Fruit fly (Drosophila melanogaster): Measurements from ENCODE around the gene RabX2.

The RabX2 gene

dm6 chrX:10396832-10397231 lies 20.4 kb upstream of the RabX2 start:
- no peak for TF ChIP-seq CG8478 (optimal IDR thresholded peaks at IDR 0.05)
- TF ChIP-seq psq (optimal IDR thresholded peaks at IDR 0.05): no peak

DNA sequence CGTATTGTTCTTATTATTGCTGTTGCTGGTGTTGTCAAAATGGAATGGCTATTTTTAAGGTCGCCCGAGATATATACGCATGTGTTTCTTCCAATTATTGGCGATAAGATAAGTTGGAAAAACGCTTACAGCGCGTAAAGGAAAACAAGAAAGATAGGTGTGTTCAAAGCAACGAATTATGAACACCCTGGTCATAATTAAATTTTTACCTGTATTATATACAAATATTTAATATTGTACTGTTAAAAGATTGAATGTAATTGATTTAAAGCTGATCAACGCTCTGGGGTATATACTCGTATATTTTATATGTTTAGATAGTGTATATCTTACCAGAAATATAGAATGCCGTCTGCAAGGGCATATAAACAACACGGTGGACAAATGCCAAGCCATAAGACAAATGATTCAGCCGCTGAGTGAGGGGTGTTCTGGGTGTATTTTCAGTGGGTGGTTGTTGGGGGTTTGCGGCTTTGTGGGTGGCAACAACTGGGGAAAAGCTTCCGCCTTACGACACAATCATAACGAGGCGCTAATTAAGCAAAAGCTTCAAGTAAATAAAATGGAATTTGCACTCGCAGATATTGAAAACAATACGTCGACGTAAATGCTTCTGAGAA lies 19.6 kb upstream of the RabX2 start:
- TF ChIP-seq usp (GFP tag; optimal IDR thresholded peaks at IDR 0.05) (no peak), EcR (GFP tag; optimal IDR thresholded peaks at IDR 0.05) (no peak), psq (optimal IDR thresholded peaks at IDR 0.05) (no peak), pan (optimal IDR thresholded peaks at IDR 0.05) (no peak), CG8478 (optimal IDR thresholded peaks at IDR 0.05) (no peak), Dll (optimal IDR thresholded peaks at IDR 0.05) (no peak)

DNA sequence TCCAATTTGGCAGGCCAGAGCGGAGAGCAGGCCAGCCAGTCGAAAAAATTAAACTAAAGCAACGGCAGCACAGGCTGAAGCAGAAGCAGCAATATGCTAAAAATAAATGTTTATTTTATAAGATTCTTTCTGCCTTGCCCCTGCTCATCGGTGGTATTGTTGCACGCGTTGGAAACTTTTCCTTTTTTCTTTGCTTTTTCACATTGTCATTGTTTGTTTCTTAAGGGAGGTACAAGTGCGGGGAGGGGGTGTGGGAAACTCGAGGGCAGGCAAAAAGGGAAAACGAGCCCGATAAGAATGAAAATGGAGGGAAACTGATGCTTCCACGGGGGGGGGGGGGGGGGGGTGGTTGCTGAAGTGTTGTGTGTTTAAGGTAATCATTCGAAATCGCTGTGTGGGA lies 18.3 kb upstream of the RabX2 start:
- no peak for TF ChIP-seq usp (GFP tag; optimal IDR thresholded peaks at IDR 0.05)
- TF ChIP-seq psq (optimal IDR thresholded peaks at IDR 0.05): no peak
- TF ChIP-seq CG8478 (optimal IDR thresholded peaks at IDR 0.05): no peak
- no peak for TF ChIP-seq EcR (GFP tag; optimal IDR thresholded peaks at IDR 0.05)
- TF ChIP-seq Dll (optimal IDR thresholded peaks at IDR 0.05): no peak
- TF ChIP-seq pan (optimal IDR thresholded peaks at IDR 0.05): no peak

DNA sequence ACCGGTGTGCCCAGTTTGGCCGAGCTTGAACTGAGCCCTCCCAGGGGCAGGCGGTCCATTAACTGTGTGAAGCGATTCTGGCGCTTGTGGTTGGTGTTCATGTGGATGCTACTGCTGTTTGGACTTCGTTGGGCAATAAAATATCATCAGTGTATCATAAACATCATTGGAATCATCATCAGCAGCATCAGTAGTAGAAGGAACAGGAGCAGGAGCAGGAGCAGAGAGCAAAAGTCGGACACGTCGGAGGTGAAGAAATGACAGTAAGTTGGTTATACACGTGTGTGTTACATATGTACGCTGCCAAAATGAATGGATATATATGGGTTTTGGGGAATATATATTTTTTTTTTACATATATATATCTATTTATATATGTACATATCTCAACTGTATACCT lies 15.5 kb downstream of the RabX2 start, which contains the start of gene CG12640:
Gene CG12640, minus strand, starts transcription at position 101 of the 400 bp plus-strand sequence.
- TF ChIP-seq CG8478 (optimal IDR thresholded peaks at IDR 0.05) (no peak), Dll (optimal IDR thresholded peaks at IDR 0.05) (no peak)

dm6 chrX:10454795-10455194 lies 37.6 kb downstream of the RabX2 start, which contains the start of gene CG32683:
Gene CG32683 (minus strand): TSS chrX:10454895.
- TF ChIP-seq usp (GFP tag; optimal IDR thresholded peaks at IDR 0.05) (no peak), pan (optimal IDR thresholded peaks at IDR 0.05) (no peak), EcR (GFP tag; optimal IDR thresholded peaks at IDR 0.05) (no peak), Dll (optimal IDR thresholded peaks at IDR 0.05) (no peak), psq (optimal IDR thresholded peaks at IDR 0.05) (no peak), CG8478 (optimal IDR thresholded peaks at IDR 0.05) (no peak)

DNA sequence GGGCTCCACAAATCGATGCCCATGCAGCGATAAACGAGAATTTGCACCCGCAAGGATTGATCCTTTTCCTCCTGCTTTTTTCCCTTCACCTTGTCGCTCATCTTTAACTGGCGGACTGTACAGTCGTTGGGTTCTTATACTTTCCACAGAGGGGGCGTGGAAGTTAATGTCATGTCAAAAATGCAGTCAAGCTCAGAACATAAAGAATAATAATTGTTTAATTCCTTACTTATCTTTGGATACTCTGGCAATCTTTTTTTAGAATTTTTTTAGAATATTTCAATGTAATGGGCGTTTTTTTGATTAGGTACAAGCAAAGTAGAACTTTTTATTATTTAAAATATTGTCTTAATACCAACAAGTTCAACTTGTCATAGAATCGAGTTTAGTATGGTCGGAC lies 42.3 kb downstream of the RabX2 start, which contains the start of gene Or9a:
Gene Or9a, minus strand, starts transcription at position 101 of the 400 bp plus-strand sequence.
- no peak for TF ChIP-seq CG8478 (optimal IDR thresholded peaks at IDR 0.05)
- no peak for TF ChIP-seq pan (optimal IDR thresholded peaks at IDR 0.05)
- no peak for TF ChIP-seq EcR (GFP tag; optimal IDR thresholded peaks at IDR 0.05)
- TF ChIP-seq usp (GFP tag; optimal IDR thresholded peaks at IDR 0.05): no peak
- no peak for TF ChIP-seq psq (optimal IDR thresholded peaks at IDR 0.05)
- TF ChIP-seq Dll (optimal IDR thresholded peaks at IDR 0.05): no peak

DNA sequence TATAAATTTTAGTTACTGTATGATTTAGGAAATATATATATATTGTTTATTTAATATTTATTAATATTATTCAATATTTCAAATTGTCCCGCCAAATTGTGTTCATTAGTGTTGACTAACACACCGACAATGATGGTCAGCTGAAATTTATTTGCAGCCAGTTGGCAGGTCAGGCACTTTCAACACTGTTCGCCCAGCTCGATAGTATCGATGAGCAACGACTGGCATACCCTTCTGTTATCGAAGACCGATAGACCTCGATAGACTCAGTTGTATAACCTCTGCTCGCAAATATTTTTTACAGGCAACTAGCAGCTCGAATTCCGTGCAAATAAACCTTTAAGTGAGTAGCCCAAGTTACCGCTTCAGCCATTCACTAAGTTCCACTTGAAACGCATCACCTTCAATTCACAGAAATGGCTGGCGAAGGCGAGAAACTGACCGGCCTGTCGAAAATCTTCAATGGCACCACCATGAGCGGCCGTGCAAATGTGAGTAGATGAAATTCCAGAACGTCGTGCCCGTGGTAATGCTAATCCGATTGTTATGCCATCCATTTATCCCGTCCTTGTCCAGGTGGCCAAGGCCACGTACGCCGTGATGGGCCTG lies 43.4 kb downstream of the RabX2 start, which contains the start of gene Neb-cGP:
Gene Neb-cGP, plus strand, starts transcription at position 231 of the 609 bp plus-strand sequence.
- TF ChIP-seq usp (GFP tag; optimal IDR thresholded peaks at IDR 0.05) (no peak), EcR (GFP tag; optimal IDR thresholded peaks at IDR 0.05) (no peak), CG8478 (optimal IDR thresholded peaks at IDR 0.05) (no peak), pan (optimal IDR thresholded peaks at IDR 0.05) (no peak), Dll (optimal IDR thresholded peaks at IDR 0.05) (no peak), psq (optimal IDR thresholded peaks at IDR 0.05) (no peak)

DNA sequence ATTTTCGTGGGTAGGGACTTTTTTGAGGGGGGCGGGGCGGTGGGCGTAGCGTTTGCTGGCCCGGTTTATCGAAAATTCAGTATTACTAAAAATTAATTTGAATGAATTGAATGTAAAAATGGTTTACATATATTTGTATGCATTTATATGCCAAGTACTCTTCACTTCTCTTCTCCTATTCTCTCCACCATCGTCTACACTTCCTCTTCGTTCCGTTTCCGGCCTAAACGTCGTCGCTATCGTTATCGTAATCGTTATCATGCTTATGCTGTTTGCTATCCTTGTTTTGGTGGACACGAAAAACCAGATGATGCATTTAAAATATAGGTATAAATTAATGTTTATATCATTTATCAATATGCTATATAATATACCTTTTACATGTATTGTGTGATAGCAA lies 44.7 kb downstream of the RabX2 start:
- TF ChIP-seq psq (optimal IDR thresholded peaks at IDR 0.05) (no peak), Dll (optimal IDR thresholded peaks at IDR 0.05) (no peak), EcR (GFP tag; optimal IDR thresholded peaks at IDR 0.05) (no peak), CG8478 (optimal IDR thresholded peaks at IDR 0.05) (no peak), pan (optimal IDR thresholded peaks at IDR 0.05) (no peak), usp (GFP tag; optimal IDR thresholded peaks at IDR 0.05) (no peak)

- no peak for TF ChIP-seq psq (optimal IDR thresholded peaks at IDR 0.05)
- no peak for TF ChIP-seq Dll (optimal IDR thresholded peaks at IDR 0.05)
- TF ChIP-seq pan (optimal IDR thresholded peaks at IDR 0.05): no peak
- TF ChIP-seq CG8478 (optimal IDR thresholded peaks at IDR 0.05): no peak
- TF ChIP-seq usp (GFP tag; optimal IDR thresholded peaks at IDR 0.05): no peak
- TF ChIP-seq EcR (GFP tag; optimal IDR thresholded peaks at IDR 0.05): no peak
Measured at dm6 chrX:10463056-10463710, 46.0 kb downstream of the RabX2 start.

- TF ChIP-seq Dll (optimal IDR thresholded peaks at IDR 0.05): no peak
Measured at dm6 chrX:10464531-10464930, 47.3 kb downstream of the RabX2 start.
